Fruit fly (Drosophila melanogaster): ENCODE results near the gene CG7573.

The CG7573 gene

DNA sequence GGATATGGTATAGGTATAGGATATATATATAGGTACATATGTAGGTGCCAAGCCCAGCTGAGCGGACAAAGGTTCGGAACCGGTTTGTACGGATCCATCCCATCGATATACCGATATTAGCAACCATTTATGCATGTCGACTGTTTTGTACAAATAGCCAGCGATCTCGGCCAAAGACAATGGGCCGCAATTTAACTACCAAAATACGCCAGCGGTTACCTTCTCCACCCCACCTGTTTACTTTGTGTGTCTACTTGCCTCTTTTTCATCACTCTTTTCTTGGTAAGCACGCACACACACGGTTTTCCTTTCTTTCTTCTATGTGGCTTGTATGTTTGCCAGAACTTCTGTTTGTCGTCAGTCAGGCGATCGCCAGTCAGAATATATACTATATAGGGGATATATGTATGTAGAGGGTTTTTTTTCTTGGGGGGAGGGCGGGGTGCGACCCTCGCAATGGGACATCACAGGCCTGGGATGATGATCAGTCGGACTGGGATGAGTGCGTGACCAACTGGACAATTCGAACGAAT, 31.1 kb downstream of the CG7573 start (continued):
- TF ChIP-seq gt (GFP tag; IDR thresholded peaks at IDR 0.05) (no peak), ase (GFP tag; IDR thresholded peaks at IDR 0.05) (no peak), ac (GFP tag; optimal IDR thresholded peaks at IDR 0.05) (no peak), Abd-B (GFP tag; optimal IDR thresholded peaks at IDR 0.05) (no peak), sc (optimal IDR thresholded peaks at IDR 0.05) (no peak), sc (GFP tag; optimal IDR thresholded peaks at IDR 0.05) (no peak), CG2120 (GFP tag; optimal IDR thresholded peaks at IDR 0.05) (no peak), B-H1 (GFP tag; IDR thresholded peaks at IDR 0.05) (no peak), cg (GFP tag; optimal IDR thresholded peaks at IDR 0.05) (peak; percentile 16), CG15479 (GFP tag; optimal IDR thresholded peaks at IDR 0.05) (peak; percentile 4), CG2678 (tag; optimal IDR thresholded peaks at IDR 0.05) (peak; percentile 11), B-H2 (GFP tag; optimal IDR thresholded peaks at IDR 0.05) (no peak), Med (GFP tag) (peak; percentile 63), ftz-f1 (GFP tag; optimal IDR thresholded peaks at IDR 0.05) (no peak), CG2712 (tag; optimal IDR thresholded peaks at IDR 0.05) (no peak), tap (tag; optimal IDR thresholded peaks at IDR 0.05) (no peak), sim (GFP tag; IDR thresholded peaks at IDR 0.05) (no peak), BEAF-32 (GFP tag; optimal IDR thresholded peaks at IDR 0.05) (no peak), pros (GFP tag; optimal IDR thresholded peaks at IDR 0.05) (peak; percentile 27), HLH54F (GFP tag; optimal IDR thresholded peaks at IDR 0.05) (no peak), nerfin-1 (tag; optimal IDR thresholded peaks at IDR 0.05) (no peak), pnt (GFP tag; optimal IDR thresholded peaks at IDR 0.05) (no peak), CG13894 (tag; optimal IDR thresholded peaks at IDR 0.05) (peak; percentile 7), HLHmδ (GFP tag; optimal IDR thresholded peaks at IDR 0.05) (no peak), pita (GFP tag; optimal IDR thresholded peaks at IDR 0.05) (no peak), pan (optimal IDR thresholded peaks at IDR 0.05) (no peak), pan (GFP tag; optimal IDR thresholded peaks at IDR 0.05 in 1 of 2, IDR thresholded peaks at IDR 0.05 in 1 of 2) (no peak), CG17912 (GFP tag; optimal IDR thresholded peaks at IDR 0.05) (no peak), TFAM (GFP tag; optimal IDR thresholded peaks at IDR 0.05) (no peak), Opbp (GFP tag; IDR thresholded peaks at IDR 0.05; ENCODE audit: partially characterized antibody) (no peak), pb (GFP tag; optimal IDR thresholded peaks at IDR 0.05) (no peak), Sox102F (GFP tag; optimal IDR thresholded peaks at IDR 0.05) (no peak), CG5180 (GFP tag; optimal IDR thresholded peaks at IDR 0.05) (no peak), CG10462 (GFP tag; optimal IDR thresholded peaks at IDR 0.05) (no peak), zfh2 (GFP tag; optimal IDR thresholded peaks at IDR 0.05) (no peak), vvl (GFP tag; IDR thresholded peaks at IDR 0.05) (peak; percentile 66), lab (GFP tag; optimal IDR thresholded peaks at IDR 0.05) (no peak), CG4707 (GFP tag; optimal IDR thresholded peaks at IDR 0.05) (no peak), CG6854 (GFP tag; optimal IDR thresholded peaks at IDR 0.05) (no peak), CG17328 (GFP tag; IDR thresholded peaks at IDR 0.05) (no peak), CG32532 (GFP tag; IDR thresholded peaks at IDR 0.05) (0 out of 2 replicates have a peak, but pooled peaks have one; percentile 3), CG31365 (tag; optimal IDR thresholded peaks at IDR 0.05) (no peak), CG11723 (GFP tag; optimal IDR thresholded peaks at IDR 0.05) (no peak), al (GFP tag; IDR thresholded peaks at IDR 0.05) (no peak), kni (GFP tag; optimal IDR thresholded peaks at IDR 0.05) (peak; percentile 73), crol (GFP tag; IDR thresholded peaks at IDR 0.05) (peak; percentile 80), aop (GFP tag; IDR thresholded peaks at IDR 0.05) (no peak), CG4404 (GFP tag; IDR thresholded peaks at IDR 0.05) (no peak), Hey (tag; optimal IDR thresholded peaks at IDR 0.05) (no peak), br (optimal IDR thresholded peaks at IDR 0.05) (no peak), CG34376 (GFP tag; optimal IDR thresholded peaks at IDR 0.05) (no peak), odd (GFP tag; optimal IDR thresholded peaks at IDR 0.05) (no peak)

All from whole organism, embryonic.